Fruit fly (Drosophila melanogaster): ENCODE data around the gene Kaz.

The Kaz gene

dm6 chr3R:24856143-24856542 is 26.4 kb upstream of the Kaz start, which contains the start of gene HDAC11:
Gene HDAC11, minus strand, starts transcription at chr3R:24856243.
- TF ChIP-seq Lpt (GFP tag; optimal IDR thresholded peaks at IDR 0.05): no peak
- TF ChIP-seq CG16863 (GFP tag; optimal IDR thresholded peaks at IDR 0.05): no peak
- TF ChIP-seq chif (GFP tag; optimal IDR thresholded peaks at IDR 0.05): no peak
- no peak for TF ChIP-seq HLH54F (GFP tag; optimal IDR thresholded peaks at IDR 0.05)
- no peak for TF ChIP-seq CG10959 (GFP tag; IDR thresholded peaks at IDR 0.05)
- TF ChIP-seq CG13287 (GFP tag; IDR thresholded peaks at IDR 0.05; ENCODE audit: partially characterized antibody): no peak
- TF ChIP-seq CG8290 (GFP tag; optimal IDR thresholded peaks at IDR 0.05): no peak
- TF ChIP-seq CG8290 (tag; optimal IDR thresholded peaks at IDR 0.05): no peak
- no peak for TF ChIP-seq Dll (GFP tag; IDR thresholded peaks at IDR 0.05; ENCODE audit: partially characterized antibody)
- TF ChIP-seq CTCF (GFP tag; optimal IDR thresholded peaks at IDR 0.05): no peak
- no peak for TF ChIP-seq CG14965 (GFP tag; optimal IDR thresholded peaks at IDR 0.05; ENCODE audit: borderline replicate concordance)

- TF ChIP-seq CG1024 (GFP tag; IDR thresholded peaks at IDR 0.05) (no peak), CG2116 (GFP tag; optimal IDR thresholded peaks at IDR 0.05) (peak; percentile 7), wek (GFP tag; optimal IDR thresholded peaks at IDR 0.05) (no peak), MBD-R2 (GFP tag; IDR thresholded peaks at IDR 0.05) (peak; percentile 71; the same call in 1 of the 2 replicates), MESR4 (GFP tag; optimal IDR thresholded peaks at IDR 0.05) (peak; percentile 68), CG8944 (GFP tag; optimal IDR thresholded peaks at IDR 0.05) (no peak), CG32532 (GFP tag; IDR thresholded peaks at IDR 0.05) (no peak), da (GFP tag; optimal IDR thresholded peaks at IDR 0.05) (no peak), Stat92E (GFP tag; optimal IDR thresholded peaks at IDR 0.05) (peak in 1 of 3 experiments; percentile 22), E2f2 (GFP tag; IDR thresholded peaks at IDR 0.05) (peak; percentile 72), CG11723 (GFP tag; optimal IDR thresholded peaks at IDR 0.05) (no peak), CG14710 (tag; optimal IDR thresholded peaks at IDR 0.05) (peak; percentile 38), sqz (GFP tag; optimal IDR thresholded peaks at IDR 0.05) (no peak), kay (GFP tag; optimal IDR thresholded peaks at IDR 0.05) (peak; percentile 1), Dll (GFP tag; IDR thresholded peaks at IDR 0.05; ENCODE audit: partially characterized antibody) (0 out of 4 replicates have a peak, but pooled peaks have one; percentile 15), gro (GFP tag; optimal IDR thresholded peaks at IDR 0.05) (no peak), trem (tag; optimal IDR thresholded peaks at IDR 0.05) (peak; percentile 18), tin (GFP tag; optimal IDR thresholded peaks at IDR 0.05) (no peak), jigr1 (GFP tag; IDR thresholded peaks at IDR 0.05) (no peak), pzg (GFP tag; optimal IDR thresholded peaks at IDR 0.05) (peak; percentile 53), CG4617 (GFP tag; optimal IDR thresholded peaks at IDR 0.05; ENCODE audit: borderline replicate concordance) (peak; percentile 51), CG1647 (GFP tag; optimal IDR thresholded peaks at IDR 0.05) (no peak), CG10267 (tag; optimal IDR thresholded peaks at IDR 0.05) (peak; percentile 17), corto (GFP tag; optimal IDR thresholded peaks at IDR 0.05) (no peak), Dp (GFP tag; optimal IDR thresholded peaks at IDR 0.05) (peak; percentile 60), HmgD (GFP tag; optimal IDR thresholded peaks at IDR 0.05) (no peak), Scr (GFP tag; IDR thresholded peaks at IDR 0.05; ENCODE audit: partially characterized antibody) (peak; percentile 25; the same call in 1 of the 2 replicates), CG13287 (GFP tag; IDR thresholded peaks at IDR 0.05; ENCODE audit: partially characterized antibody) (peak; percentile 35; the same call in 1 of the 2 replicates), nerfin-1 (tag; optimal IDR thresholded peaks at IDR 0.05) (no peak), Bdp1 (GFP tag; optimal IDR thresholded peaks at IDR 0.05) (no peak), CG9797 (GFP tag; optimal IDR thresholded peaks at IDR 0.05) (peak; percentile 72), HLH3B (GFP tag; IDR thresholded peaks at IDR 0.05) (no peak), ftz-f1 (GFP tag; optimal IDR thresholded peaks at IDR 0.05) (peak; percentile 0), YL-1 (GFP tag; optimal IDR thresholded peaks at IDR 0.05) (peak; percentile 43), CG17829 (tag; optimal IDR thresholded peaks at IDR 0.05) (peak; percentile 1), gfzf (GFP tag; optimal IDR thresholded peaks at IDR 0.05) (peak; percentile 75), lab (GFP tag; optimal IDR thresholded peaks at IDR 0.05) (no peak), bbx (GFP tag; IDR thresholded peaks at IDR 0.05; ENCODE audit: partially characterized antibody) (0 out of 2 replicates have a peak, but pooled peaks have one; percentile 11), en (GFP tag; optimal IDR thresholded peaks at IDR 0.05) (no peak)
These were observed 21.7 kb upstream of the Kaz start, which contains the start of gene Nct for dm6 chr3R:24851429-24851828. Gene Nct, plus strand, starts transcription at chr3R:24851601.

Measured in whole organism, embryonic.